Fruit fly (Drosophila melanogaster) whole organism, prepupa: ENCODE data around the gene Fign.

ENCODE experiments used
- CG10631 ChIP-seq: fragments of 200-800 bp; sonication (Bioruptor generic); optimal IDR thresholded peaks from 2 replicates; lab custom pipeline; 2016; ENCODE audit warnings: missing biosample characterization, missing genetic modification characterization
- CG10669 ChIP-seq: fragments of 200-800 bp; sonication (Bioruptor generic); optimal IDR thresholded peaks from 3 replicates; lab custom pipeline; 2018; ENCODE audit warnings: missing biosample characterization, mild to moderate bottlenecking, missing genetic modification characterization, moderate library complexity
- CG11294 ChIP-seq: fragments of 200-800 bp; sonication (Bioruptor generic); IDR thresholded peaks from 2 replicates; pipeline ENCODE4 v1.3.6; 2022; ENCODE audit warnings: missing biosample characterization, missing genetic modification characterization
- CG11762 ChIP-seq: fragments of 200-800 bp; sonication (Bioruptor generic); optimal IDR thresholded peaks from 3 replicates; lab custom pipeline; 2016; ENCODE audit warnings: missing biosample characterization, missing genetic modification characterization; ENCODE audit not compliant: insufficient read depth
- CG1621 ChIP-seq: fragments of 200-800 bp; sonication (Bioruptor generic); optimal IDR thresholded peaks from 3 replicates; lab custom pipeline; 2018; ENCODE audit warnings: missing biosample characterization, mild to moderate bottlenecking, missing genetic modification characterization
- CG32006 ChIP-seq: fragments of 200-800 bp; sonication (Bioruptor generic); optimal IDR thresholded peaks from 3 replicates; lab custom pipeline; 2017; ENCODE audit warnings: missing biosample characterization, mild to moderate bottlenecking, missing genetic modification characterization
- CG34406 ChIP-seq: fragments of 200-800 bp; sonication (Bioruptor generic); optimal IDR thresholded peaks from 3 replicates; lab custom pipeline; 2016; ENCODE audit warnings: missing biosample characterization, missing genetic modification characterization
- CG3919 ChIP-seq: fragments of 200-800 bp; sonication (Bioruptor generic); optimal IDR thresholded peaks from 3 replicates; lab custom pipeline; 2016; ENCODE audit warnings: missing biosample characterization, missing genetic modification characterization
- CG4318 ChIP-seq: fragments of 200-800 bp; sonication (Bioruptor generic); optimal IDR thresholded peaks from 3 replicates; lab custom pipeline; 2017; ENCODE audit warnings: missing biosample characterization, mild to moderate bottlenecking, missing genetic modification characterization
- CG6163 ChIP-seq: fragments of 200-800 bp; sonication (Bioruptor generic); IDR thresholded peaks from 3 replicates; pipeline ENCODE4 v1.3.6; 2022; ENCODE audit warnings: missing biosample characterization, missing genetic modification characterization
- CG6276 ChIP-seq: fragments of 200-800 bp; sonication (Bioruptor generic); optimal IDR thresholded peaks from 2 replicates; lab custom pipeline; 2017; ENCODE audit warnings: missing biosample characterization, mild to moderate bottlenecking, missing genetic modification characterization
- CG6808 ChIP-seq: fragments of 200-800 bp; sonication (Bioruptor generic); optimal IDR thresholded peaks from 3 replicates; lab custom pipeline; 2017; ENCODE audit warnings: missing biosample characterization, missing genetic modification characterization, mild to moderate bottlenecking, moderate library complexity, missing genetic modification reagents
- CG6854 ChIP-seq: fragments of 200-800 bp; sonication (Bioruptor generic); optimal IDR thresholded peaks from 2 replicates; lab custom pipeline; 2017; ENCODE audit warnings: missing biosample characterization, mild to moderate bottlenecking, missing genetic modification characterization
- CG7368 ChIP-seq: fragments of 200-800 bp; sonication (Bioruptor generic); optimal IDR thresholded peaks from 3 replicates; lab custom pipeline; 2016; ENCODE audit warnings: missing biosample characterization, missing genetic modification characterization
- CG8319 ChIP-seq: fragments of 200-800 bp; sonication (Bioruptor generic); optimal IDR thresholded peaks from 3 replicates; lab custom pipeline; 2016; ENCODE audit warnings: missing biosample characterization, missing genetic modification characterization
- CG8632 ChIP-seq: fragments of 200-800 bp; sonication (Bioruptor generic); optimal IDR thresholded peaks from 3 replicates; lab custom pipeline; 2016; ENCODE audit warnings: missing biosample characterization, missing genetic modification characterization
- CG9139 ChIP-seq: fragments of 200-800 bp; sonication (Bioruptor generic); optimal IDR thresholded peaks from 3 replicates; lab custom pipeline; 2017; ENCODE audit warnings: missing biosample characterization, mild to moderate bottlenecking, missing genetic modification characterization
- Eip75B ChIP-seq: fragments of 200-800 bp; sonication (Bioruptor generic); optimal IDR thresholded peaks from 3 replicates; lab custom pipeline; 2016; ENCODE audit warnings: missing biosample characterization, missing genetic modification characterization
- Eip78C ChIP-seq: fragments of 200-800 bp; sonication (Bioruptor generic); peaks from one replicate; lab custom pipeline; 2016; ENCODE audit warnings: missing biosample characterization, missing genetic modification characterization
- Eip93F ChIP-seq: fragments of 200-800 bp; sonication (Bioruptor generic); optimal IDR thresholded peaks from 2 replicates; lab custom pipeline; 2016; ENCODE audit warnings: missing biosample characterization, mild to moderate bottlenecking, missing genetic modification characterization
- Ets21C ChIP-seq: fragments of 200-800 bp; sonication (Bioruptor generic); optimal IDR thresholded peaks from 3 replicates; lab custom pipeline; 2016; ENCODE audit warnings: missing biosample characterization, missing genetic modification characterization
- Ets96B ChIP-seq: fragments of 200-800 bp; optimal IDR thresholded peaks from 2 replicates; lab custom pipeline; 2019; ENCODE audit warnings: missing biosample characterization, mild to moderate bottlenecking, missing genetic modification characterization, moderate library complexity
- Gug ChIP-seq: fragments of 200-800 bp; sonication (Bioruptor generic); IDR thresholded peaks from 2 replicates; pipeline ENCODE4 v1.3.6; 2022; ENCODE audit warnings: missing biosample characterization, missing genetic modification characterization
- Hr4 ChIP-seq: fragments of 200-800 bp; sonication (Bioruptor generic); optimal IDR thresholded peaks from 3 replicates; lab custom pipeline; 2016; ENCODE audit warnings: missing biosample characterization, missing genetic modification characterization
- Lpt ChIP-seq: fragments of 200-800 bp; sonication (Bioruptor generic); optimal IDR thresholded peaks from 3 replicates; lab custom pipeline; 2016; ENCODE audit warnings: missing biosample characterization, missing genetic modification characterization
- Met ChIP-seq: fragments of 200-800 bp; sonication (Bioruptor generic); optimal IDR thresholded peaks from 3 replicates; lab custom pipeline; 2016; ENCODE audit warnings: missing biosample characterization, missing genetic modification characterization
- OdsH ChIP-seq: fragments of 200-800 bp; sonication (Bioruptor generic); optimal IDR thresholded peaks from 3 replicates; lab custom pipeline; 2016; ENCODE audit warnings: missing biosample characterization, missing genetic modification characterization
- Sox14 ChIP-seq: fragments of 200-800 bp; sonication (Bioruptor generic); optimal IDR thresholded peaks from 3 replicates; lab custom pipeline; 2016; ENCODE audit warnings: missing biosample characterization, missing genetic modification characterization
- Sox15 ChIP-seq: fragments of 200-800 bp; sonication (Bioruptor generic); optimal IDR thresholded peaks from 3 replicates; lab custom pipeline; 2016; ENCODE audit warnings: missing biosample characterization, missing genetic modification characterization
- achi ChIP-seq: fragments of 200-800 bp; sonication (Bioruptor generic); optimal IDR thresholded peaks from 3 replicates; lab custom pipeline; 2016; ENCODE audit warnings: missing biosample characterization, missing genetic modification characterization
- acj6 ChIP-seq: fragments of 200-800 bp; sonication (Bioruptor generic); optimal IDR thresholded peaks from 3 replicates; lab custom pipeline; 2016; ENCODE audit warnings: missing biosample characterization, missing genetic modification characterization
- cyc ChIP-seq: fragments of 200-800 bp; sonication (Bioruptor generic); optimal IDR thresholded peaks from 3 replicates; lab custom pipeline; 2016; ENCODE audit warnings: missing biosample characterization, missing genetic modification characterization
- dac ChIP-seq: fragments of 200-800 bp; sonication (Bioruptor generic); optimal IDR thresholded peaks from 2 replicates; lab custom pipeline; 2017; ENCODE audit warnings: missing biosample characterization, mild to moderate bottlenecking, missing genetic modification characterization
- dsx ChIP-seq: fragments of 200-800 bp; optimal IDR thresholded peaks from 3 replicates; lab custom pipeline; 2019; ENCODE audit warnings: missing biosample characterization, mild to moderate bottlenecking, missing genetic modification characterization, moderate library complexity; ENCODE audit not compliant: poor library complexity, severe bottlenecking
- eg ChIP-seq: fragments of 200-800 bp; sonication (Bioruptor generic); IDR thresholded peaks from 3 replicates; pipeline ENCODE4 v1.3.6; 2022; ENCODE audit warnings: missing biosample characterization, missing genetic modification characterization
- fd59A ChIP-seq: fragments of 200-800 bp; sonication (Bioruptor generic); optimal IDR thresholded peaks from 2 replicates; lab custom pipeline; 2017; ENCODE audit warnings: missing biosample characterization, mild to moderate bottlenecking, missing genetic modification characterization, missing genetic modification reagents
- fkh ChIP-seq: fragments of 200-800 bp; sonication (Bioruptor generic); optimal IDR thresholded peaks from 3 replicates; lab custom pipeline; 2017; ENCODE audit warnings: missing biosample characterization, mild to moderate bottlenecking, missing genetic modification characterization, moderate library complexity
- lz ChIP-seq: fragments of 200-800 bp; sonication (Bioruptor generic); optimal IDR thresholded peaks from 3 replicates; lab custom pipeline; 2016; ENCODE audit warnings: missing biosample characterization, missing genetic modification characterization
- net ChIP-seq: fragments of 200-800 bp; sonication (Bioruptor generic); optimal IDR thresholded peaks from 3 replicates; lab custom pipeline; 2016; ENCODE audit warnings: missing biosample characterization, missing genetic modification characterization
- pdm3 ChIP-seq: fragments of 200-800 bp; sonication (Bioruptor generic); optimal IDR thresholded peaks from 3 replicates; lab custom pipeline; 2016; ENCODE audit warnings: missing biosample characterization, missing genetic modification characterization
- spab ChIP-seq: fragments of 200-800 bp; sonication (Bioruptor generic); optimal IDR thresholded peaks from 2 replicates; lab custom pipeline; 2017; ENCODE audit warnings: missing biosample characterization, mild to moderate bottlenecking, missing genetic modification characterization, missing genetic modification reagents
- ss ChIP-seq, 2 experiments: fragments of 200-800 bp; sonication (Bioruptor generic); optimal IDR thresholded peaks; 2 replicates in 1 of 2; 3 replicates in 1 of 2; lab custom pipeline; 2017 to 2018; ENCODE audit warnings: mild to moderate bottlenecking in 2 of 2, missing biosample characterization in 2 of 2, missing genetic modification characterization in 2 of 2, moderate library complexity in 1 of 2
- svp ChIP-seq: fragments of 200-800 bp; sonication (Bioruptor generic); peaks from one replicate; lab custom pipeline; 2016; ENCODE audit warnings: missing biosample characterization, missing genetic modification characterization
- topi ChIP-seq: fragments of 200-800 bp; sonication (Bioruptor generic); optimal IDR thresholded peaks from 3 replicates; lab custom pipeline; 2016; ENCODE audit warnings: missing biosample characterization, missing genetic modification characterization
- vri ChIP-seq: fragments of 200-800 bp; sonication (Bioruptor generic); optimal IDR thresholded peaks from 3 replicates; lab custom pipeline; 2016; ENCODE audit warnings: missing biosample characterization, mild to moderate bottlenecking, missing genetic modification characterization

Fign gene

DNA sequence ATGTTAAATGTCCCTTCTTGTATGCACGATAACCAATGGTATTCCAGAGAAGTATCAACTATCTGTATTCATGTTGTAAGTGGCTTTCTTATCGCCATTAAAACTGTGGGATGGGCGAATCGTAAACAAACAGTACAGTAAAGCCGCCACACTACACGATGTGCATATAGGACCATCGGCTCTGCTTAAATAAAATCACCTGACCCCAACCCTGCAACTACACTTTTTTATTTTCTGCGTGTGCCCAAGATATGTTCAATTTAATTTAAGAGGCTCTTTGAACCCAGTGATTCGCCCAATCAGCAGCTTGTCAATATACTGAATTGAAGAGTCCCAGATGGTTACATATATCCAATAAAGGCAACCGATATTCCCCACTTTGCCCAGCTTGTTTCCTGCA is 19.9 kb downstream of the Fign start:
- TF ChIP-seq net (peak; percentile 22), CG9139 (peak; percentile 5), Sox14 (GFP tag; lab: Kevin White, UChicago) (peak; percentile 34), CG3919 (GFP tag; lab: Kevin White, UChicago) (no peak), fd59A (GFP tag; lab: Kevin White, UChicago) (no peak), CG32006 (GFP tag; lab: Kevin White, UChicago) (peak; percentile 55), CG8319 (no peak), topi (GFP tag; lab: Kevin White, UChicago) (no peak), vri (no peak), CG7368 (GFP tag; lab: Kevin White, UChicago) (no peak), dac (GFP tag; lab: Kevin White, UChicago) (no peak), spab (GFP tag; lab: Kevin White, UChicago) (peak; percentile 26), Lpt (peak; percentile 30), CG6276 (GFP tag; lab: Kevin White, UChicago) (peak; percentile 35), Eip78C (GFP tag; lab: Kevin White, UChicago) (peak; percentile 62), Gug (GFP tag; lab: Robert Waterston, UW) (no peak), Eip75B (GFP tag; lab: Kevin White, UChicago) (no peak), CG11294 (GFP tag; lab: Robert Waterston, UW) (no peak), acj6 (GFP tag; lab: Kevin White, UChicago) (peak; percentile 19), fkh (peak; percentile 22), Ets21C (no peak), Sox15 (no peak), Eip93F (no peak), achi (GFP tag; lab: Kevin White, UChicago) (no peak), svp (GFP tag; lab: Kevin White, UChicago) (no peak), CG34406 (GFP tag; lab: Kevin White, UChicago) (no peak), Ets96B (tag; lab: Kevin White, UChicago) (peak; percentile 15), CG8632 (GFP tag; lab: Kevin White, UChicago) (no peak), Met (GFP tag; lab: Kevin White, UChicago) (no peak), eg (GFP tag; lab: Robert Waterston, UW) (no peak), CG10669 (GFP tag; lab: Kevin White, UChicago) (peak; percentile 27), dsx (GFP tag; lab: Kevin White, UChicago) (no peak), CG10631 (GFP tag; lab: Kevin White, UChicago) (peak; percentile 14), CG6854 (no peak), ss (GFP tag; optimal IDR thresholded peaks at IDR 0.05; lab: Kevin White, UChicago) (peak; percentile 31 to 54), CG4318 (GFP tag; lab: Kevin White, UChicago) (no peak), CG6163 (GFP tag; lab: Robert Waterston, UW) (0 out of 3 replicates have a peak, but pooled peaks have one; percentile 33), OdsH (GFP tag; lab: Kevin White, UChicago) (peak; percentile 5), cyc (GFP tag; lab: Kevin White, UChicago) (no peak), lz (no peak), CG11762 (GFP tag; lab: Kevin White, UChicago) (no peak), Hr4 (GFP tag; lab: Kevin White, UChicago) (peak; percentile 13), CG1621 (tag; lab: Kevin White, UChicago) (no peak), CG6808 (GFP tag; lab: Kevin White, UChicago) (peak; percentile 46), pdm3 (GFP tag; lab: Kevin White, UChicago) (peak; percentile 11)
- TF ChIP-seq, all 60 proteins: peak for 19
